Worm (Caenorhabditis elegans) whole organism, L3 larva: ENCODE measurements around the gene F26A10.2.

Experiments
- aly-2 ChIP-seq: fragments of 150-350 bp; optimal IDR thresholded peaks from 2 replicates; lab custom pipeline; 2014; ENCODE audit warnings: missing biosample characterization, missing genetic modification characterization
- ama-1 ChIP-seq: fragments of 150-350 bp; optimal IDR thresholded peaks from 2 replicates; lab custom pipeline; 2018
- ceh-9 ChIP-seq: sonication (generic microtip); optimal IDR thresholded peaks from 2 replicates; lab custom pipeline; 2018; ENCODE audit warnings: missing biosample characterization, missing genetic modification characterization
- daf-12 ChIP-seq: fragments of 150-350 bp; optimal IDR thresholded peaks from 2 replicates; lab custom pipeline; 2014; ENCODE audit warnings: missing biosample characterization, missing genetic modification reagents, missing genetic modification characterization
- egl-27 ChIP-seq: sonication (generic microtip); optimal IDR thresholded peaks from 4 replicates; lab custom pipeline; 2017; ENCODE audit warnings: missing biosample characterization, missing genetic modification reagents, missing genetic modification characterization
- elt-2 ChIP-seq: sonication (generic microtip); optimal IDR thresholded peaks from 2 replicates; lab custom pipeline; 2016; ENCODE audit warnings: missing genetic modification reagents, mild to moderate bottlenecking, missing genetic modification characterization, missing compliant biosample characterization
- elt-3 ChIP-seq, 3 experiments: fragments of 150-350 bp in 1 of 3; sonication (generic microtip) in 2 of 3; optimal IDR thresholded peaks; 2 replicates in 2 of 3; 4 replicates in 1 of 3; lab custom pipeline; 2014 to 2017; ENCODE audit warnings: missing biosample characterization in 3 of 3, missing genetic modification characterization in 3 of 3
- eor-1 ChIP-seq, 2 experiments: fragments of 150-350 bp; optimal IDR thresholded peaks; 2 replicates each; lab custom pipeline; 2014 to 2018; ENCODE audit warnings: missing biosample characterization in 2 of 2, missing genetic modification characterization in 2 of 2
- fkh-10 ChIP-seq: sonication (generic microtip); optimal IDR thresholded peaks from 2 replicates; lab custom pipeline; 2017; ENCODE audit warnings: missing biosample characterization, missing genetic modification reagents, missing genetic modification characterization
- fkh-2 ChIP-seq: fragments of 150-350 bp; optimal IDR thresholded peaks from 2 replicates; lab custom pipeline; 2014; ENCODE audit warnings: missing biosample characterization, missing genetic modification reagents, missing genetic modification characterization
- fos-1 ChIP-seq: fragments of 150-350 bp; optimal IDR thresholded peaks from 2 replicates; lab custom pipeline; 2014; ENCODE audit warnings: missing biosample characterization, missing genetic modification characterization
- hmg-11 ChIP-seq: sonication (generic microtip); optimal IDR thresholded peaks from 2 replicates; lab custom pipeline; 2016; ENCODE audit warnings: missing genetic modification characterization, missing compliant biosample characterization
- jun-1 ChIP-seq: fragments of 150-350 bp; optimal IDR thresholded peaks from 2 replicates; lab custom pipeline; 2014; ENCODE audit warnings: missing biosample characterization, missing genetic modification reagents, missing genetic modification characterization
- lin-39 ChIP-seq: fragments of 150-350 bp; optimal IDR thresholded peaks from 2 replicates; lab custom pipeline; 2018; ENCODE audit warnings: missing biosample characterization, missing genetic modification reagents, missing genetic modification characterization
- mdl-1 ChIP-seq: fragments of 150-350 bp; optimal IDR thresholded peaks from 2 replicates; lab custom pipeline; 2014; ENCODE audit warnings: missing biosample characterization, missing genetic modification characterization
- nfya-1 ChIP-seq: sonication (generic microtip); optimal IDR thresholded peaks from 2 replicates; lab custom pipeline; 2017; ENCODE audit warnings: missing genetic modification characterization, mild to moderate bottlenecking, missing compliant biosample characterization, antibody characterized with exemption, moderate library complexity; ENCODE audit not compliant: insufficient read depth
- nhr-11 ChIP-seq: fragments of 150-350 bp; optimal IDR thresholded peaks from 2 replicates; lab custom pipeline; 2014; ENCODE audit warnings: missing biosample characterization, missing genetic modification characterization
- nhr-237 ChIP-seq: fragments of 150-350 bp; optimal IDR thresholded peaks from 2 replicates; lab custom pipeline; 2014; ENCODE audit warnings: missing biosample characterization, missing genetic modification characterization
- nhr-25 ChIP-seq: sonication (generic microtip); optimal IDR thresholded peaks from 2 replicates; lab custom pipeline; 2017; ENCODE audit warnings: missing biosample characterization, missing genetic modification characterization
- nhr-28 ChIP-seq: fragments of 150-350 bp; optimal IDR thresholded peaks from 2 replicates; lab custom pipeline; 2014; ENCODE audit warnings: missing biosample characterization, missing genetic modification characterization
- nhr-43 ChIP-seq: sonication (generic microtip); optimal IDR thresholded peaks from 2 replicates; lab custom pipeline; 2016; ENCODE audit warnings: mild to moderate bottlenecking, missing genetic modification characterization, missing compliant biosample characterization; ENCODE audit not compliant: poor library complexity, severe bottlenecking
- nhr-67 ChIP-seq: fragments of 150-350 bp; optimal IDR thresholded peaks from 2 replicates; lab custom pipeline; 2014; ENCODE audit warnings: missing biosample characterization, missing genetic modification characterization
- nhr-77 ChIP-seq: fragments of 150-350 bp; optimal IDR thresholded peaks from 2 replicates; lab custom pipeline; 2014; ENCODE audit warnings: missing biosample characterization, missing genetic modification characterization
- pha-4 ChIP-seq: fragments of 150-350 bp; optimal IDR thresholded peaks from 2 replicates; lab custom pipeline; 2014; ENCODE audit warnings: missing biosample characterization, missing genetic modification reagents, missing genetic modification characterization
- pqm-1 ChIP-seq: fragments of 150-350 bp; optimal IDR thresholded peaks from 2 replicates; lab custom pipeline; 2017; ENCODE audit warnings: missing biosample characterization, missing genetic modification characterization, inconsistent platforms
- sea-2 ChIP-seq: fragments of 150-350 bp; sonication (generic microtip); optimal IDR thresholded peaks from 4 replicates; lab custom pipeline; 2014; ENCODE audit warnings: missing biosample characterization, missing genetic modification reagents, missing genetic modification characterization
- skn-1 ChIP-seq: fragments of 150-350 bp; optimal IDR thresholded peaks from 2 replicates; lab custom pipeline; 2014; ENCODE audit warnings: missing biosample characterization, missing genetic modification characterization
- snpc-4 ChIP-seq: fragments of 150-350 bp; optimal IDR thresholded peaks from 2 replicates; lab custom pipeline; 2014; ENCODE audit warnings: missing biosample characterization, missing genetic modification characterization
- tbx-2 ChIP-seq: sonication (generic microtip); optimal IDR thresholded peaks from 2 replicates; lab custom pipeline; 2016; ENCODE audit warnings: mild to moderate bottlenecking, missing genetic modification characterization, missing compliant biosample characterization
- unc-39 ChIP-seq: sonication (generic microtip); optimal IDR thresholded peaks from 4 replicates; lab custom pipeline; 2017; ENCODE audit warnings: missing biosample characterization, missing genetic modification characterization
- ztf-11 ChIP-seq: fragments of 150-350 bp; optimal IDR thresholded peaks from 2 replicates; lab custom pipeline; 2014; ENCODE audit warnings: missing biosample characterization, missing genetic modification characterization

F26A10.2 gene

ce11 chrX:7680545-7681330 is 35.5 kb upstream of the F26A10.2 start, which contains the start of gene stn-2:
stn-2 (minus strand) TSS chrX:7680619.
- TF ChIP-seq elt-2 (tag; lab: Kevin White, UChicago) = peak; percentile 24
- no peak for TF ChIP-seq nhr-25 (tag; lab: Kevin White, UChicago)
- TF ChIP-seq ceh-9 (tag; lab: Kevin White, UChicago) = no peak
- peak; percentile 16 for TF ChIP-seq nfya-1 (tag; lab: Kevin White, UChicago)
- TF ChIP-seq nhr-43 (tag; lab: Kevin White, UChicago) = peak; percentile 56
- peak; percentile 20 for TF ChIP-seq pha-4 (tag; lab: Kevin White, UChicago)
- TF ChIP-seq fkh-2 = no peak
- peak; percentile 32 for TF ChIP-seq lin-39 (tag; lab: Kevin White, UChicago)
- TF ChIP-seq, all 47 proteins: peak for 5

- peak; percentile 32 for TF ChIP-seq fkh-10
- TF ChIP-seq nhr-67 = no peak
These were observed 34.6 kb upstream of the F26A10.2 start for ce11 chrX:7679835-7680234.

- TF ChIP-seq egl-27 (no peak), nhr-25 (tag; lab: Kevin White, UChicago) (no peak), nhr-77 (tag; lab: Kevin White, UChicago) (no peak), snpc-4 (tag; lab: Kevin White, UChicago) (peak; percentile 4), aly-2 (tag; lab: Kevin White, UChicago) (no peak), pqm-1 (tag; lab: Kevin White, UChicago) (no peak), hmg-11 (peak; percentile 20), lin-39 (tag; lab: Kevin White, UChicago) (peak; percentile 77), fos-1 (tag; lab: Kevin White, UChicago) (no peak), nfya-1 (tag; lab: Kevin White, UChicago) (peak; percentile 32), jun-1 (tag; lab: Kevin White, UChicago) (no peak), nhr-67 (no peak), skn-1 (no peak), mdl-1 (no peak), nhr-28 (no peak), ceh-9 (tag; lab: Kevin White, UChicago) (no peak), elt-3 (tag; optimal IDR thresholded peaks at IDR 0.05; lab: Kevin White, UChicago) (no peak), unc-39 (tag; lab: Kevin White, UChicago) (no peak), eor-1 (tag; optimal IDR thresholded peaks at IDR 0.05; lab: Kevin White, UChicago) (no peak), fkh-10 (peak; percentile 24)
These were observed 33.4 kb upstream of the F26A10.2 start for ce11 chrX:7678437-7679139.

ce11 chrX:7674871-7675270 is 29.7 kb upstream of the F26A10.2 start:
- TF ChIP-seq nhr-28 (no peak), pha-4 (tag; lab: Kevin White, UChicago) (no peak), mdl-1 (no peak), daf-12 (tag; lab: Kevin White, UChicago) (no peak), fkh-10 (no peak), elt-2 (tag; lab: Kevin White, UChicago) (no peak), hmg-11 (no peak), jun-1 (tag; lab: Kevin White, UChicago) (no peak), snpc-4 (tag; lab: Kevin White, UChicago) (no peak), nhr-11 (no peak), sea-2 (GFP tag; lab: Kevin White, UChicago) (no peak), ztf-11 (tag; lab: Kevin White, UChicago) (no peak), unc-39 (tag; lab: Kevin White, UChicago) (no peak), nhr-237 (tag; lab: Kevin White, UChicago) (no peak), tbx-2 (tag; lab: Kevin White, UChicago) (no peak)

- no peak for TF ChIP-seq ama-1 (lab: Kevin White, UChicago)
- TF ChIP-seq, all 47 proteins: peak for 0
These were observed 27.5 kb upstream of the F26A10.2 start, which contains the start of gene F27D9.2 for ce11 chrX:7672693-7673092. F27D9.2 (plus strand) TSS chrX:7672993.
